Fruit fly (Drosophila melanogaster) whole organism, embryonic: ENCODE results near the gene CG7878.

Experiments used
- BtbVII ChIP-seq: fragments of 200-800 bp; sonication (Bioruptor generic); optimal IDR thresholded peaks from 3 replicates; lab custom pipeline; 2017; ENCODE audit warnings: missing biosample characterization, mild to moderate bottlenecking, missing genetic modification characterization
- Bteb2 ChIP-seq: fragments of 200-800 bp; sonication (Bioruptor generic); optimal IDR thresholded peaks from 2 replicates; lab custom pipeline; 2016; ENCODE audit warnings: missing biosample characterization, missing genetic modification characterization
- CG12071 ChIP-seq: fragments of 200-800 bp; sonication (Bioruptor generic); optimal IDR thresholded peaks from 3 replicates; lab custom pipeline; 2018; ENCODE audit warnings: missing biosample characterization, mild to moderate bottlenecking, missing genetic modification characterization
- CG12155 ChIP-seq: fragments of 200-800 bp; sonication (Bioruptor generic); optimal IDR thresholded peaks from 3 replicates; lab custom pipeline; 2016; ENCODE audit warnings: missing biosample characterization, missing genetic modification characterization
- CG12299 ChIP-seq: fragments of 200-800 bp; sonication (Bioruptor generic); optimal IDR thresholded peaks from 2 replicates; lab custom pipeline; 2018; ENCODE audit warnings: missing biosample characterization, mild to moderate bottlenecking, missing genetic modification characterization
- CG12744 ChIP-seq: fragments of 200-800 bp; sonication (Bioruptor generic); optimal IDR thresholded peaks from 2 replicates; lab custom pipeline; 2016; ENCODE audit warnings: missing biosample characterization, missing genetic modification characterization
- CG15479 ChIP-seq: fragments of 200-800 bp; sonication (Bioruptor generic); optimal IDR thresholded peaks from 3 replicates; lab custom pipeline; 2019; ENCODE audit warnings: missing biosample characterization, mild to moderate bottlenecking, missing genetic modification characterization, moderate library complexity
- CG1602 ChIP-seq: fragments of 200-800 bp; sonication (Bioruptor generic); optimal IDR thresholded peaks from 3 replicates; lab custom pipeline; 2016; ENCODE audit warnings: missing biosample characterization, missing genetic modification characterization
- CG1603 ChIP-seq: fragments of 200-800 bp; sonication (Bioruptor generic); optimal IDR thresholded peaks from 2 replicates; lab custom pipeline; 2019; ENCODE audit warnings: missing biosample characterization, mild to moderate bottlenecking, missing genetic modification characterization, moderate library complexity
- CG16813 ChIP-seq: fragments of 200-800 bp; sonication (Bioruptor generic); IDR thresholded peaks from 3 replicates; pipeline ENCODE4 v1.3.6; 2022; ENCODE audit warnings: missing biosample characterization, missing genetic modification characterization; ENCODE audit not compliant: partially characterized antibody
- CG18011 ChIP-seq: fragments of 200-800 bp; sonication (Bioruptor generic); optimal IDR thresholded peaks from 2 replicates; lab custom pipeline; 2017; ENCODE audit warnings: missing biosample characterization, missing genetic modification characterization, mild to moderate bottlenecking, moderate library complexity, missing genotype
- CG1832 ChIP-seq: fragments of 200-800 bp; sonication (Bioruptor generic); optimal IDR thresholded peaks from 2 replicates; lab custom pipeline; 2017; ENCODE audit warnings: missing biosample characterization, mild to moderate bottlenecking, missing genetic modification characterization, inconsistent platforms
- CG30431 ChIP-seq: fragments of 200-800 bp; sonication (Bioruptor generic); optimal IDR thresholded peaks from 2 replicates; lab custom pipeline; 2017; ENCODE audit warnings: missing biosample characterization, missing genetic modification characterization
- CG3281 ChIP-seq: fragments of 200-800 bp; sonication (Bioruptor generic); optimal IDR thresholded peaks from 3 replicates; lab custom pipeline; 2017; ENCODE audit warnings: missing biosample characterization, mild to moderate bottlenecking, missing genetic modification characterization
- CG3726 ChIP-seq: fragments of 200-800 bp; sonication (Bioruptor generic); IDR thresholded peaks from 3 replicates; pipeline ENCODE4, ENCODE4 v1.3.6; 2022; ENCODE audit warnings: missing biosample characterization, missing genetic modification characterization
- CG3847 ChIP-seq: fragments of 200-800 bp; sonication (Bioruptor generic); IDR thresholded peaks from 2 replicates; pipeline ENCODE4 v1.3.6; 2022; ENCODE audit warnings: missing biosample characterization, missing genetic modification characterization
- CG43689 ChIP-seq: fragments of 200-800 bp; sonication (Bioruptor generic); IDR thresholded peaks from 2 replicates; pipeline ENCODE4 v1.3.6; 2022; ENCODE audit warnings: missing biosample characterization, missing genetic modification characterization
- CG4707 ChIP-seq: fragments of 200-800 bp; sonication (Bioruptor generic); optimal IDR thresholded peaks from 2 replicates; lab custom pipeline; 2018; ENCODE audit warnings: missing biosample characterization, mild to moderate bottlenecking, missing genetic modification characterization, moderate library complexity
- CG6689 ChIP-seq: fragments of 200-800 bp; sonication (Bioruptor generic); IDR thresholded peaks from 2 replicates; pipeline ENCODE4 v1.3.6; 2022; ENCODE audit warnings: missing biosample characterization, missing genetic modification characterization
- CG6813 ChIP-seq: fragments of 200-800 bp; sonication (Bioruptor generic); optimal IDR thresholded peaks from 2 replicates; lab custom pipeline; 2017; ENCODE audit warnings: missing biosample characterization, missing genetic modification characterization, mild to moderate bottlenecking, moderate library complexity, missing genetic modification reagents
- CG9437 ChIP-seq: fragments of 200-800 bp; sonication (Bioruptor generic); optimal IDR thresholded peaks from 2 replicates; lab custom pipeline; 2018; ENCODE audit warnings: missing biosample characterization, mild to moderate bottlenecking, missing genetic modification characterization
- CTCF ChIP-seq: fragments of 200-800 bp; sonication (Bioruptor generic); optimal IDR thresholded peaks from 2 replicates; lab custom pipeline; 2017; ENCODE audit warnings: missing biosample characterization, mild to moderate bottlenecking, missing genetic modification characterization, moderate library complexity
- D ChIP-seq, 2 experiments: fragments of 200-800 bp in 1 of 2; fragments of >200 bp in 1 of 2; sonication (Bioruptor generic) in 1 of 2; optimal IDR thresholded peaks; 2 replicates in 1 of 2; 3 replicates in 1 of 2; lab custom pipeline; 2017; ENCODE audit warnings: mild to moderate bottlenecking in 1 of 2, missing biosample characterization in 1 of 2, missing genetic modification characterization in 1 of 2, missing genetic modification reagents in 1 of 2
- ERR ChIP-seq: fragments of 200-800 bp; sonication (Bioruptor generic); optimal IDR thresholded peaks from 2 replicates; lab custom pipeline; 2016; ENCODE audit warnings: missing biosample characterization, missing genetic modification characterization
- Elba2 ChIP-seq: fragments of 200-800 bp; sonication (Bioruptor generic); optimal IDR thresholded peaks from 3 replicates; lab custom pipeline; 2016; ENCODE audit warnings: missing biosample characterization, missing genetic modification characterization
- HHEX ChIP-seq: fragments of 200-800 bp; sonication (Bioruptor generic); optimal IDR thresholded peaks from 3 replicates; lab custom pipeline; 2017; ENCODE audit warnings: missing biosample characterization, mild to moderate bottlenecking, missing genetic modification characterization, missing genetic modification reagents
- HmgZ ChIP-seq: fragments of 200-800 bp; sonication (Bioruptor generic); optimal IDR thresholded peaks from 2 replicates; lab custom pipeline; 2018; ENCODE audit warnings: missing biosample characterization, mild to moderate bottlenecking, missing genetic modification characterization
- Hr51 ChIP-seq, 2 experiments: fragments of 200-800 bp; sonication (Bioruptor generic); optimal IDR thresholded peaks; 2 replicates in 1 of 2; 3 replicates in 1 of 2; lab custom pipeline; 2016 to 2018; ENCODE audit warnings: missing biosample characterization in 2 of 2, missing genetic modification characterization in 2 of 2, mild to moderate bottlenecking in 1 of 2, moderate library complexity in 1 of 2
- MESR4 ChIP-seq: fragments of 200-800 bp; sonication (Bioruptor generic); optimal IDR thresholded peaks from 2 replicates; lab custom pipeline; 2018; ENCODE audit warnings: missing biosample characterization, mild to moderate bottlenecking, missing genetic modification characterization, moderate library complexity
- NFAT ChIP-seq: fragments of 200-800 bp; sonication (Bioruptor generic); IDR thresholded peaks from 2 replicates; pipeline ENCODE4 v1.3.6; 2022; ENCODE audit warnings: missing biosample characterization, missing genetic modification characterization
- Ravus ChIP-seq: fragments of 200-800 bp; sonication (Bioruptor generic); IDR thresholded peaks from 2 replicates; pipeline ENCODE4 v1.3.6; 2022; ENCODE audit warnings: missing biosample characterization, missing genetic modification characterization
- Six4 ChIP-seq: fragments of 200-800 bp; sonication (Bioruptor generic); optimal IDR thresholded peaks from 2 replicates; lab custom pipeline; 2016; ENCODE audit warnings: missing biosample characterization, missing genetic modification characterization
- Taf1 ChIP-seq: fragments of 200-800 bp; sonication (Bioruptor generic); IDR thresholded peaks from 2 replicates; pipeline ENCODE4 v1.3.6; 2022; ENCODE audit warnings: missing biosample characterization, missing genetic modification characterization
- Usf ChIP-seq: fragments of 200-800 bp; sonication (Bioruptor generic); optimal IDR thresholded peaks from 2 replicates; lab custom pipeline; 2017; ENCODE audit warnings: missing genotype, missing biosample characterization, missing genetic modification characterization
- chinmo ChIP-seq: fragments of 200-800 bp; sonication (Bioruptor generic); IDR thresholded peaks from 4 replicates; pipeline ENCODE4 v1.3.6; 2022; ENCODE audit warnings: missing biosample characterization, missing genetic modification characterization; ENCODE audit not compliant: partially characterized antibody
- croc ChIP-seq: fragments of 200-800 bp; sonication (Bioruptor generic); conservative IDR thresholded peaks from 3 replicates; pipeline ENCODE4 v1.3.6; 2022; ENCODE audit warnings: missing biosample characterization, missing genetic modification characterization
- cwo ChIP-seq: fragments of 200-800 bp; sonication (Bioruptor generic); optimal IDR thresholded peaks from 3 replicates; lab custom pipeline; 2017; ENCODE audit warnings: missing biosample characterization, missing genetic modification characterization, mild to moderate bottlenecking, moderate library complexity, missing genetic modification reagents
- emc ChIP-seq: fragments of 200-800 bp; sonication (Bioruptor generic); optimal IDR thresholded peaks from 2 replicates; lab custom pipeline; 2016; ENCODE audit warnings: missing biosample characterization, missing genetic modification characterization
- ftz-f1 ChIP-seq: fragments of 200-800 bp; sonication (Bioruptor generic); optimal IDR thresholded peaks from 2 replicates; lab custom pipeline; 2016; ENCODE audit warnings: missing biosample characterization, missing genetic modification characterization
- h ChIP-seq: fragments of >200 bp; optimal IDR thresholded peaks from 2 replicates; lab custom pipeline; 2017
- inv ChIP-seq: fragments of 200-800 bp; sonication (Bioruptor generic); IDR thresholded peaks from 2 replicates; pipeline ENCODE4 v1.3.6; 2022; ENCODE audit warnings: missing biosample characterization, missing genetic modification characterization; ENCODE audit not compliant: partially characterized antibody
- lbe ChIP-seq: fragments of 200-800 bp; sonication (Bioruptor generic); optimal IDR thresholded peaks from 2 replicates; lab custom pipeline; 2016; ENCODE audit warnings: missing biosample characterization, mild to moderate bottlenecking, missing genetic modification characterization
- lola ChIP-seq, 3 experiments: fragments of >200 bp in 2 of 3; fragments of 200-800 bp in 1 of 3; sonication (Bioruptor generic) in 1 of 3; optimal IDR thresholded peaks; 2 replicates each; lab custom pipeline; 2017 to 2019; ENCODE audit warnings: missing biosample characterization in 3 of 3, missing genetic modification characterization in 3 of 3, mild to moderate bottlenecking in 1 of 3, moderate library complexity in 1 of 3
- salm ChIP-seq: fragments of 200-800 bp; sonication (Bioruptor generic); optimal IDR thresholded peaks from 2 replicates; lab custom pipeline; 2018; ENCODE audit warnings: missing biosample characterization, mild to moderate bottlenecking, missing genetic modification characterization
- sim ChIP-seq: fragments of 200-800 bp; sonication (Bioruptor generic); IDR thresholded peaks from 2 replicates; pipeline ENCODE4 v1.3.6; 2022; ENCODE audit warnings: missing biosample characterization, missing genetic modification characterization
- sisA ChIP-seq: fragments of 200-800 bp; sonication (Bioruptor generic); IDR thresholded peaks from 2 replicates; pipeline ENCODE4 v1.3.6; 2022; ENCODE audit warnings: missing biosample characterization, missing genetic modification characterization
- slp2 ChIP-seq: fragments of 200-800 bp; sonication (Bioruptor generic); optimal IDR thresholded peaks from 2 replicates; lab custom pipeline; 2016; ENCODE audit warnings: missing biosample characterization, missing genetic modification characterization
- tll ChIP-seq, 2 experiments: fragments of 200-800 bp in 1 of 2; fragments of >200 bp in 1 of 2; sonication (Bioruptor generic) in 1 of 2; optimal IDR thresholded peaks; 2 replicates each; lab custom pipeline; 2017 to 2019; ENCODE audit warnings: missing biosample characterization in 2 of 2, missing genetic modification characterization in 2 of 2, mild to moderate bottlenecking in 1 of 2, moderate library complexity in 1 of 2
- vfl ChIP-seq: fragments of 200-800 bp; sonication (Bioruptor generic); optimal IDR thresholded peaks from 2 replicates; lab custom pipeline; 2016; ENCODE audit warnings: missing biosample characterization, missing genetic modification characterization

Gene CG7878

DNA sequence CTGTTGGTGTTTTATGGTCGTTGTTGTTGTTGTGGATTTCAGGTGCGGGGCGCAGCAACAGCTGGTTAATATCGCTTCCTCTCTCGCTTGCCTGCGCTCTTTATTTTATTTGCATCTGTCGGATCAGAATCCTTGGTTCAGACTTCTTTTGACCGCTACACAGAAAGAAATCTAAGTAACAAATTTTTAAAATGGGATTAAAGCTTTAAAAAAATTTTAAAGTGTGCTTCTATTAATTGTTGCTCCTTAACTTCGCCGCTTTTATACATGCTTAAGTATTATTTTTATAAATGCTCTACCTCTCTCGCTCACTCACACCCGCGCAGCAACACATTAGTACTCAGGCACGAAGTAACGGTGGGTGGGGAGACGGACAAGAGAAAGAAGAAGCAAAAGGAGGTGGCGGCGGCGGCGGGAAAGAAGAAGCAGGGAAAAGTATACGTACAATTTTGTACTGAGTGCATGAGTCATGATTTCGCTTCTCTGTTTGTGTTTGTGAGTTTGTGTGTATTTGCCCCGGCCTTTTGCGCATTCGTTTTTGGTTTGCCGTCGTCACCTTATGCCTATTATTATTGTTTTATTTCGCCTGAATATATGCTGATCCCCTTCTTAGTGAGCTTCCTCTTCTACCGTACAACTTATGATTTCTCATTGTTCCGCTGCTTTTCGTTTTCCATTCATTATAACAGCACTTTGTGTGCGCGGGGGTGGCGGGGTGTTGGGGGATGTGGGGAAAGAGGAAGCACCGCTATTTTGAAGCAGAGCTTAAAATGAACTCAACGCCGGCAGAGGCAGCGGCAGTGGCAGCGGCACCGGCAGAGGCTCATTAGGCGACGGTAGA is 8.5 kb upstream of the CG7878 start (continued):
- TF ChIP-seq Ravus (GFP tag; lab: Robert Waterston, UW) = peak; percentile 35; the same call in 1 of the 2 replicates
- TF ChIP-seq Elba2 = no peak
- TF ChIP-seq Bteb2 = peak; percentile 75
- peak; percentile 84 for TF ChIP-seq CG12744 (GFP tag; lab: Kevin White, UChicago)
- TF ChIP-seq emc (GFP tag; lab: Kevin White, UChicago) = peak; percentile 32
- TF ChIP-seq CG43689 (GFP tag; lab: Robert Waterston, UW) = peak; percentile 35; the same call in 1 of the 2 replicates
- TF ChIP-seq HmgZ (tag; lab: Kevin White, UChicago) = peak; percentile 41
- 0 out of 2 replicates have a peak, but pooled peaks have one; percentile 26 for TF ChIP-seq NFAT (GFP tag; lab: Robert Waterston, UW)
- TF ChIP-seq CG6689 = peak; percentile 75
- TF ChIP-seq chinmo (GFP tag; lab: Robert Waterston, UW) = peak; percentile 88
- TF ChIP-seq h (lab: Kevin White, UChicago) = no peak
- TF ChIP-seq lola (GFP tag; optimal IDR thresholded peaks at IDR 0.05; lab: Kevin White, UChicago) = peak in 1 of 3 experiments; percentile 74
- peak; percentile 88 for TF ChIP-seq lbe
- peak; percentile 34 for TF ChIP-seq CG1832 (GFP tag; lab: Kevin White, UChicago)
- TF ChIP-seq Usf (GFP tag; lab: Kevin White, UChicago) = peak; percentile 47
- TF ChIP-seq cwo (GFP tag; lab: Kevin White, UChicago) = peak; percentile 87
- peak; percentile 37 for TF ChIP-seq CG9437
- peak; percentile 84 for TF ChIP-seq HHEX (GFP tag; lab: Kevin White, UChicago)
- peak; percentile 67 for TF ChIP-seq CG4707 (GFP tag; lab: Kevin White, UChicago)
- peak; percentile 57; the same call in 1 of the 2 replicates for TF ChIP-seq Taf1
- peak; percentile 53 for TF ChIP-seq CG1602 (GFP tag; lab: Kevin White, UChicago)
- peak; percentile 71 for TF ChIP-seq CG12155 (GFP tag; lab: Kevin White, UChicago)
- peak in 1 of 2 experiments; percentile 19 for TF ChIP-seq tll (GFP tag; optimal IDR thresholded peaks at IDR 0.05; lab: Kevin White, UChicago)
- TF ChIP-seq salm = peak; percentile 70
- TF ChIP-seq CG3847 (GFP tag; lab: Robert Waterston, UW) = peak; percentile 68
- peak; percentile 79 for TF ChIP-seq CG12299 (tag; lab: Kevin White, UChicago)
- peak; percentile 41 for TF ChIP-seq CG15479 (GFP tag; lab: Kevin White, UChicago)
- no peak for TF ChIP-seq D (optimal IDR thresholded peaks at IDR 0.05; lab: Kevin White, UChicago)
- TF ChIP-seq D (GFP tag; optimal IDR thresholded peaks at IDR 0.05; lab: Kevin White, UChicago) = peak; percentile 74
- TF ChIP-seq inv (GFP tag; lab: Robert Waterston, UW) = no peak
- TF ChIP-seq CG18011 (GFP tag; lab: Kevin White, UChicago) = peak; percentile 57
- peak; percentile 83 for TF ChIP-seq slp2 (GFP tag; lab: Kevin White, UChicago)

DNA sequence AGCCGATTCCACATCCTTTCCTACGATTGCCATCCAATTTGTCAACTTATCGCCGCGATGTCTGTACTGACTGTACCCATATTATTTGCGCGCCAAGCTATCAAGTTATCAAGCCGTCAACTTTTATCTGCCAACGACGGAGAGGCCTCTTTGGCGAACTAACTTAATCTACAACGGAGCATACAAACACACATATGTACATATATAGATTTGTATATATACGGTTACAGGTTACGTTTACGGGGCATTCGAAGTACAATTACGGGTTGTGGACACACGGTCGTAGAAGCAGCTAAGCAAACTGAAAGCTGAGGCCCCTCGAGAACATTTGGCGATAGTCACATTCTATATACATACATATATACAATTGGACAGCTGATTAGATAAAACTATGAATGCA is 7.3 kb upstream of the CG7878 start:
- TF ChIP-seq CG1603 (tag; lab: Kevin White, UChicago) (peak; percentile 13), CG30431 (GFP tag; lab: Kevin White, UChicago) (no peak), sim (GFP tag; lab: Robert Waterston, UW) (no peak), CG3726 (GFP tag; lab: Robert Waterston, UW) (no peak), CG6813 (peak; percentile 52), croc (GFP tag; lab: Robert Waterston, UW) (no peak), sisA (GFP tag; lab: Robert Waterston, UW) (no peak), CTCF (GFP tag; lab: Kevin White, UChicago) (no peak), CG16813 (GFP tag; lab: Robert Waterston, UW) (no peak), vfl (GFP tag; lab: Kevin White, UChicago) (no peak), Six4 (no peak), ERR (GFP tag; lab: Kevin White, UChicago) (no peak), Hr51 (GFP tag; optimal IDR thresholded peaks at IDR 0.05; lab: Kevin White, UChicago) (peak in 1 of 2 experiments; percentile 15), ftz-f1 (GFP tag; lab: Kevin White, UChicago) (no peak), MESR4 (no peak), BtbVII (GFP tag; lab: Kevin White, UChicago) (peak; percentile 60), CG3281 (GFP tag; lab: Kevin White, UChicago) (peak; percentile 74), CG12071 (GFP tag; lab: Kevin White, UChicago) (peak; percentile 44)
